Worm (Caenorhabditis elegans) whole organism, L2 larva: ENCODE data around the gene lpr-6.

Experiments
- C34F6.9 ChIP-seq: fragments of 150-350 bp; optimal IDR thresholded peaks from 2 replicates; lab custom pipeline; 2014; ENCODE audit warnings: missing biosample characterization, missing genetic modification characterization
- F13H6.1 ChIP-seq: sonication (generic microtip); optimal IDR thresholded peaks from 2 replicates; lab custom pipeline; 2016; ENCODE audit warnings: missing genetic modification characterization, missing compliant biosample characterization
- R02D3.7 ChIP-seq: fragments of 150-350 bp; optimal IDR thresholded peaks from 2 replicates; lab custom pipeline; 2014; ENCODE audit warnings: missing biosample characterization, missing genetic modification characterization
- Y55F3AM.14 ChIP-seq: fragments of 200-800 bp; sonication (Bioruptor generic); optimal IDR thresholded peaks from 2 replicates; lab custom pipeline; 2018; ENCODE audit warnings: mild to moderate bottlenecking, missing genetic modification characterization, missing compliant biosample characterization
- ZK546.5 ChIP-seq: sonication (generic microtip); optimal IDR thresholded peaks from 2 replicates; lab custom pipeline; 2017; ENCODE audit warnings: missing biosample characterization, missing genetic modification characterization
- alr-1 ChIP-seq: fragments of 150-350 bp; optimal IDR thresholded peaks from 2 replicates; lab custom pipeline; 2014; ENCODE audit warnings: missing biosample characterization, missing genetic modification characterization
- aly-2 ChIP-seq: fragments of 150-350 bp; optimal IDR thresholded peaks from 2 replicates; lab custom pipeline; 2014; ENCODE audit warnings: missing biosample characterization, missing genetic modification characterization
- ama-1 ChIP-seq: fragments of 150-350 bp; optimal IDR thresholded peaks from 2 replicates; lab custom pipeline; 2018; ENCODE audit warnings: inconsistent platforms
- blmp-1 ChIP-seq: sonication (generic microtip); optimal IDR thresholded peaks from 2 replicates; lab custom pipeline; 2017; ENCODE audit warnings: missing genetic modification characterization, mild to moderate bottlenecking, missing compliant biosample characterization, antibody characterized with exemption, moderate library complexity; ENCODE audit not compliant: insufficient read depth
- ceh-16 ChIP-seq: fragments of 150-350 bp; optimal IDR thresholded peaks from 2 replicates; lab custom pipeline; 2014; ENCODE audit warnings: missing biosample characterization, missing genetic modification characterization
- ceh-82 ChIP-seq: fragments of 150-350 bp; optimal IDR thresholded peaks from 2 replicates; lab custom pipeline; 2014; ENCODE audit warnings: missing biosample characterization, missing genetic modification characterization
- crh-2 ChIP-seq: sonication (generic microtip); optimal IDR thresholded peaks from 2 replicates; lab custom pipeline; 2017; ENCODE audit warnings: missing biosample characterization, missing genetic modification characterization
- dmd-4 ChIP-seq: sonication (generic microtip); optimal IDR thresholded peaks from 2 replicates; lab custom pipeline; 2017; ENCODE audit warnings: missing biosample characterization, missing genetic modification characterization
- egl-27 ChIP-seq: sonication (generic microtip); optimal IDR thresholded peaks from 3 replicates; lab custom pipeline; 2017; ENCODE audit warnings: missing biosample characterization, missing genetic modification reagents, missing genetic modification characterization
- elt-1 ChIP-seq: fragments of 150-350 bp; optimal IDR thresholded peaks from 2 replicates; lab custom pipeline; 2014; ENCODE audit warnings: missing biosample characterization, missing genetic modification characterization
- elt-3 ChIP-seq: sonication (generic microtip); optimal IDR thresholded peaks from 2 replicates; lab custom pipeline; 2017; ENCODE audit warnings: missing biosample characterization, missing genetic modification characterization
- fos-1 ChIP-seq: fragments of 150-350 bp; optimal IDR thresholded peaks from 2 replicates; lab custom pipeline; 2014; ENCODE audit warnings: missing biosample characterization, missing genetic modification characterization
- gmeb-1 ChIP-seq: fragments of 150-350 bp; optimal IDR thresholded peaks from 2 replicates; lab custom pipeline; 2014; ENCODE audit warnings: missing biosample characterization, missing genetic modification characterization
- lin-11 ChIP-seq: fragments of 150-350 bp; sonication (generic microtip); optimal IDR thresholded peaks from 2 replicates; lab custom pipeline; 2014; ENCODE audit warnings: missing biosample characterization, missing genetic modification characterization, inconsistent platforms, mixed read lengths
- lin-13 ChIP-seq: fragments of 150-350 bp; optimal IDR thresholded peaks from 2 replicates; lab custom pipeline; 2014; ENCODE audit warnings: missing biosample characterization, missing genetic modification reagents, missing genetic modification characterization
- lin-39 ChIP-seq: fragments of 150-350 bp; optimal IDR thresholded peaks from 2 replicates; lab custom pipeline; 2014; ENCODE audit warnings: missing biosample characterization, missing genetic modification reagents, missing genetic modification characterization
- lsy-2 ChIP-seq, 2 experiments: fragments of 150-350 bp in 1 of 2; sonication (generic microtip) in 1 of 2; optimal IDR thresholded peaks; 2 replicates each; lab custom pipeline; 2014 to 2017; ENCODE audit warnings: missing biosample characterization in 2 of 2, missing genetic modification characterization in 2 of 2
- mab-5 ChIP-seq: fragments of 150-350 bp; optimal IDR thresholded peaks from 2 replicates; lab custom pipeline; 2014; ENCODE audit warnings: missing biosample characterization, missing genetic modification characterization
- mbf-1 ChIP-seq: sonication (generic microtip); optimal IDR thresholded peaks from 2 replicates; lab custom pipeline; 2017; ENCODE audit warnings: missing biosample characterization, missing genetic modification characterization
- mdl-1 ChIP-seq, 2 experiments: fragments of 150-350 bp in 1 of 2; sonication (generic microtip) in 1 of 2; optimal IDR thresholded peaks; 2 replicates each; lab custom pipeline; 2017; ENCODE audit warnings: missing biosample characterization in 2 of 2, missing genetic modification characterization in 2 of 2
- nhr-10 ChIP-seq: sonication (generic microtip); optimal IDR thresholded peaks from 2 replicates; lab custom pipeline; 2017; ENCODE audit warnings: missing biosample characterization, missing genetic modification characterization
- nhr-11 ChIP-seq: fragments of 150-350 bp; optimal IDR thresholded peaks from 2 replicates; lab custom pipeline; 2014; ENCODE audit warnings: missing biosample characterization, missing genetic modification characterization
- nhr-12 ChIP-seq: fragments of 150-350 bp; optimal IDR thresholded peaks from 2 replicates; lab custom pipeline; 2014; ENCODE audit warnings: missing biosample characterization, missing genetic modification characterization
- nhr-129 ChIP-seq: fragments of 150-350 bp; optimal IDR thresholded peaks from 2 replicates; lab custom pipeline; 2014; ENCODE audit warnings: missing biosample characterization, missing genetic modification characterization
- nhr-21 ChIP-seq: fragments of 150-350 bp; optimal IDR thresholded peaks from 2 replicates; lab custom pipeline; 2014; ENCODE audit warnings: missing biosample characterization, missing genetic modification characterization
- nhr-23 ChIP-seq: fragments of 150-350 bp; optimal IDR thresholded peaks from 2 replicates; lab custom pipeline; 2014; ENCODE audit warnings: missing biosample characterization, missing genetic modification reagents, missing genetic modification characterization
- nhr-237 ChIP-seq: fragments of 150-350 bp; optimal IDR thresholded peaks from 2 replicates; lab custom pipeline; 2014; ENCODE audit warnings: missing biosample characterization, missing genetic modification characterization
- nhr-25 ChIP-seq: fragments of 150-350 bp; sonication (generic microtip); optimal IDR thresholded peaks from 3 replicates; lab custom pipeline; 2014; ENCODE audit warnings: missing biosample characterization, missing genetic modification characterization
- nhr-6 ChIP-seq: fragments of 150-350 bp; optimal IDR thresholded peaks from 2 replicates; lab custom pipeline; 2014; ENCODE audit warnings: missing biosample characterization, missing genetic modification characterization
- nhr-77 ChIP-seq: fragments of 150-350 bp; optimal IDR thresholded peaks from 2 replicates; lab custom pipeline; 2014; ENCODE audit warnings: missing biosample characterization, missing genetic modification characterization
- peb-1 ChIP-seq: fragments of 150-350 bp; optimal IDR thresholded peaks from 2 replicates; lab custom pipeline; 2014; ENCODE audit warnings: missing biosample characterization, missing genetic modification characterization
- sem-4 ChIP-seq: fragments of 150-350 bp; optimal IDR thresholded peaks from 2 replicates; lab custom pipeline; 2014; ENCODE audit warnings: missing biosample characterization, missing genetic modification reagents, missing genetic modification characterization
- skn-1 ChIP-seq: sonication (generic microtip); optimal IDR thresholded peaks from 2 replicates; lab custom pipeline; 2017; ENCODE audit warnings: missing biosample characterization, missing genetic modification characterization
- sma-9 ChIP-seq, 2 experiments: fragments of 150-350 bp in 1 of 2; sonication (generic microtip) in 1 of 2; optimal IDR thresholded peaks; 2 replicates each; lab custom pipeline; 2014 to 2016; ENCODE audit warnings: missing genetic modification characterization in 2 of 2, mild to moderate bottlenecking in 1 of 2, missing biosample characterization in 1 of 2, missing compliant biosample characterization in 1 of 2, missing genetic modification reagents in 1 of 2, moderate library complexity in 1 of 2
- snpc-4 ChIP-seq: fragments of 150-350 bp; optimal IDR thresholded peaks from 2 replicates; lab custom pipeline; 2014; ENCODE audit warnings: missing biosample characterization, missing genetic modification characterization
- unc-39 ChIP-seq: fragments of 150-350 bp; optimal IDR thresholded peaks from 2 replicates; lab custom pipeline; 2014; ENCODE audit warnings: missing biosample characterization, missing genetic modification characterization
- unc-55 ChIP-seq: fragments of 150-350 bp; sonication (generic microtip); optimal IDR thresholded peaks from 3 replicates; lab custom pipeline; 2014; ENCODE audit warnings: missing biosample characterization, missing genetic modification reagents, missing genetic modification characterization
- unc-62 ChIP-seq: fragments of 150-350 bp; optimal IDR thresholded peaks from 2 replicates; lab custom pipeline; 2014; ENCODE audit warnings: missing biosample characterization, missing genetic modification reagents, missing genetic modification characterization
- zag-1 ChIP-seq: fragments of 150-350 bp; optimal IDR thresholded peaks from 2 replicates; lab custom pipeline; 2014; ENCODE audit warnings: missing biosample characterization, missing genetic modification characterization
- ztf-1 ChIP-seq: fragments of 200-800 bp; sonication (Bioruptor generic); conservative IDR thresholded peaks from 2 replicates; pipeline ENCODE4 v1.3.6; 2022; ENCODE audit warnings: missing genetic modification characterization, missing compliant biosample characterization
- ztf-11 ChIP-seq: sonication (generic microtip); optimal IDR thresholded peaks from 2 replicates; lab custom pipeline; 2017; ENCODE audit warnings: missing biosample characterization, missing genetic modification characterization
- ztf-4 ChIP-seq: fragments of 150-350 bp; optimal IDR thresholded peaks from 2 replicates; lab custom pipeline; 2014; ENCODE audit warnings: missing biosample characterization, missing genetic modification characterization

lpr-6 gene

DNA sequence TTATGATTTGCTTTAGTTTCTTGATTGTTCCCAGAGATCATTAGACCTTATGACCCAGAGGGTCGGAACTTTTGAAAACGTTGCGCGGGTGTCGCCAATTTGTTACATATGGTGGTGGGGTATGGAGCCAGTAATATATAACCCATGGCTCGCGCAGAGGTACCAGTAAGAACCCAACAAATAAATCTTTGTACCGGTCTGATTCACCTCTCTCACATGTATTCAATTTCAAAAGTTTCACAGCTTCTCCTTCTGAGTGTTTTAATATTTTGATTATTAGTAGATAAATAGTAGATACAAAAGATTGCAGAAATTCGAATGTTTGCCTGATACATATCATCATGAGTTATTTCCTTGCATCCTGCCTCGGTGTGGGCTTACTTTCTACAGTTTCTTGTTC is 43.7 kb upstream of the lpr-6 start, which contains the start of gene egl-15:
TSS of gene egl-15 (plus strand) at position 301 of the 400 bp plus-strand sequence.
- TF ChIP-seq peb-1 (tag; lab: Kevin White, UChicago), result no peak
- no peak for TF ChIP-seq unc-55 (GFP tag; lab: Kevin White, UChicago)
- TF ChIP-seq nhr-25 (tag; lab: Kevin White, UChicago), result no peak
- no peak for TF ChIP-seq ztf-1 (GFP tag; lab: Robert Waterston, UW)
- TF ChIP-seq skn-1, result no peak
- no peak for TF ChIP-seq aly-2
- TF ChIP-seq nhr-23 (tag; lab: Kevin White, UChicago), result no peak

DNA sequence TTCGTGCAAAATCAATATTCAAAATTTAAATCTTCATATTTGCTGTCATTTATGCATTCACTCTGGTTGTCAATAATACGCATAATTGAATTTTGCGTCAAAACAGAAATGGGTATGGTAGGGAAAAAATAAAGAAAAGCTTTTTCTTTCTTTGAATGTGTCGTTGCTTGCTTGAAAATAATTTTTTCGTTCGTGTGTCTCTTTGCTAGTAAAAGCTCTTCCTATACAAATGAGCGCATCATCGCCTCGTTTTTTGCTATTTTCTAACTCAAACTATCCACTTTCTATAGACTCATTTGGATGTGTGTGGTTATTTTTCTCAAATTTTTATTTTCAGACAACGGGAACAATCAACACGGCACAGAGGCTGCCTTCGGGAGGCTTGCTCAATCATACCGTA is 31.2 kb upstream of the lpr-6 start, which contains the start of gene ldb-1:
TSS of gene ldb-1 (plus strand) at position 301 of the 400 bp plus-strand sequence.
- TF ChIP-seq ceh-16 (no peak), lin-13 (GFP tag; lab: Kevin White, UChicago) (no peak), R02D3.7 (no peak), snpc-4 (tag; lab: Kevin White, UChicago) (no peak)

DNA sequence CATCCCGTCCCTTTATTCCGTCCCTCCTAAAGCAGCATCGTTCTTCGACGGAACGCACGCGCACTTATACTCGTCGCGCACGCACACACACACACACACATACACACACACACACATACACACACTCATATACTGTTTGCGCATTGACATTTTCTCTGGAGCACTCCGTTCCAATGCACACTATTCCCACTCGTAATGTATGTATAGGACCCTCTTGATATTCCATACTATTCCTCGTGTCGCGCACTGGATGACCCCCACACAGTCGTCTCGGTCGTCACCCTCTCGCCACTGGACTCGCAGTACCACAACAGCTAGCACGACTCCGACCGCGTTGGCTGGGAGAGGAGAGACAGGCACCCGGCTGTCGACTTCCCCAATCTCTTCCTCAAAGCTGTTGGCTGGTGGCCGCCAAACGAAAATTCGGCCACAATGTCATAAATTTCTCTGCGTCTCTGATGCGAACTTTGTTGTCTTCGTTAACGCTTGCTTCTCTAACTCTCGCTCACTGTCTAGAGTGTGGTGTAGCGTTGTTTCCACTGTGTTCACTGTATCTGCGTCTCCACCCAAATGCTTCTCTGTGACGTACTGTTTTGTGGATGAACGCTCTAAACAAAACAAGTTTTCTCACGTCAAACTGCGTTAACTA is 28.6 kb upstream of the lpr-6 start:
- TF ChIP-seq sma-9 (GFP tag; optimal IDR thresholded peaks at IDR 0.05; lab: Kevin White, UChicago) (peak; percentile 83), sma-9 (tag; optimal IDR thresholded peaks at IDR 0.05; lab: Kevin White, UChicago) (peak; percentile 43), lin-39 (peak; percentile 30), mbf-1 (tag; lab: Kevin White, UChicago) (no peak), ztf-1 (GFP tag; lab: Robert Waterston, UW) (no peak), dmd-4 (tag; lab: Kevin White, UChicago) (no peak), aly-2 (no peak), nhr-77 (tag; lab: Kevin White, UChicago) (peak; percentile 13), gmeb-1 (tag; lab: Kevin White, UChicago) (peak; percentile 66), blmp-1 (tag; lab: Kevin White, UChicago) (peak; percentile 52), mdl-1 (tag; optimal IDR thresholded peaks at IDR 0.05; lab: Kevin White, UChicago) (peak; percentile 86 to 92), ceh-82 (peak; percentile 58), unc-39 (tag; lab: Kevin White, UChicago) (peak; percentile 9), nhr-23 (tag; lab: Kevin White, UChicago) (no peak), nhr-21 (peak; percentile 90), Y55F3AM.14 (peak; percentile 83), R02D3.7 (no peak), nhr-6 (tag; lab: Kevin White, UChicago) (peak; percentile 82), alr-1 (tag; lab: Kevin White, UChicago) (no peak), ama-1 (lab: Kevin White, UChicago) (no peak), mab-5 (tag; lab: Kevin White, UChicago) (peak; percentile 65), elt-3 (no peak), nhr-129 (tag; lab: Kevin White, UChicago) (peak; percentile 92), egl-27 (tag; lab: Kevin White, UChicago) (peak; percentile 92), unc-55 (GFP tag; lab: Kevin White, UChicago) (peak; percentile 88), lsy-2 (tag; optimal IDR thresholded peaks at IDR 0.05; lab: Kevin White, UChicago) (peak; percentile 67 to 82), ceh-16 (peak; percentile 41), ztf-4 (tag; lab: Kevin White, UChicago) (peak; percentile 73), fos-1 (peak; percentile 59), ZK546.5 (tag; lab: Kevin White, UChicago) (peak; percentile 37), lin-11 (peak; percentile 31), skn-1 (no peak), sem-4 (tag; lab: Kevin White, UChicago) (peak; percentile 96), elt-1 (tag; lab: Kevin White, UChicago) (no peak), snpc-4 (tag; lab: Kevin White, UChicago) (peak; percentile 8), peb-1 (tag; lab: Kevin White, UChicago) (peak; percentile 37), F13H6.1 (tag; lab: Kevin White, UChicago) (peak; percentile 99), crh-2 (tag; lab: Kevin White, UChicago) (peak; percentile 80), unc-62 (peak; percentile 48), nhr-12 (no peak), zag-1 (tag; lab: Kevin White, UChicago) (peak; percentile 92), nhr-25 (tag; lab: Kevin White, UChicago) (peak; percentile 93), lin-13 (GFP tag; lab: Kevin White, UChicago) (peak; percentile 78), nhr-10 (tag; lab: Kevin White, UChicago) (no peak), nhr-11 (peak; percentile 32), ztf-11 (tag; lab: Kevin White, UChicago) (no peak), nhr-237 (tag; lab: Kevin White, UChicago) (peak; percentile 22), C34F6.9 (tag; lab: Kevin White, UChicago) (peak; percentile 93)
